Worm (Caenorhabditis elegans): ENCODE data around the gene mltn-12.
A peak's percentile ranks its signal among the peaks of the same experiment; 100 is the strongest.

mltn-12 gene

DNA sequence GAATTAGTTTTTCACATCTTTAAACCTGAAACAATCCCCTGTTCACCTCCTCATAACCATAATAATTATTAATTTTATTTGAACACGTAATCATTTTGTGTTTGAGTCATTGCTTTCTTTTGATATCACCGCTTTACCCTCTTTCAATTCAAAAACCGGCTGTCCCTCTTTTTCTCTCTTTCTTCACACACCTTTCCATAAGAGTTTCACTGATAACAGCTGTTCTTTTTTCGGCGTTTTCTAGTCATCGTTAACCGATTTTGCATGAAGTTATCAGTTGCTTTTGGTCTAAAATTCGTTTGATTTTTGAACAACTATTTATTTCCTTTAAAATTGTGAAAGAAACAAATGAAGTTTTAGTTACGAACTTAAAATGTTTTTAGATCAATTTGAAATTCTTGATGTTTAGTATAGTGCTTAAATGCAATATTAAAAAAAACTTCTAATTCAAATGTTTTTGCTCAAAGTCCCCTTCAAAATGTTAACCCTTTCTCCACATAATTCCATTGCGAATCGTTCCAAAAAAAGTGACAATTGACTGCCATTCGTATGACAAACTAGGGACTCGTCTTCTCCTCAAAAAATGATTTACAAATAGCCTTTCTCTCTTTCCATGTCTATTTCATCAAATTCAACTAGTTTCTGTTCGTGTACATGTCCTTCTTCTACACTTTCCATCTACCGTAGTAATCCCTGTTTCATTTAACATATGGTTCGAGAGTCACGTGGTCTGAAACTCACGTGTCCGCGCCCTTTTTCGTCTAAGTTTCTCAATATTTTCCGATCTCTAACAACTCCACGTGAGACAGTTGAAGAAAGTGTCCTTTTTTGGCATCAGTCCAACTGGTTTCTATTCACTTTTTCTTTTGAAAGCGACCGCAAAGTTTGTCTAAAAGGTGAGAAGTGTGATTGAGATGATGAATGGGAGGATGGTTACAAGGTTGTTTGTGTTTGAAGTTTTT is 43.5 kb upstream of the mltn-12 start (continued):
- no peak for TF ChIP-seq bed-2 (GFP tag; IDR thresholded peaks at IDR 0.05)
- TF ChIP-seq rec-8 (tag; optimal IDR thresholded peaks at IDR 0.05): no peak
- no peak; the same call in 1 of the 2 replicates for TF ChIP-seq lir-1 (GFP tag; conservative IDR thresholded peaks at IDR 0.05)
- peak; percentile 78 for TF ChIP-seq chd-7 (tag; optimal IDR thresholded peaks at IDR 0.05)
- TF ChIP-seq T07F8.4 (tag; optimal IDR thresholded peaks at IDR 0.05): no peak
- no peak for TF ChIP-seq ccch-3 (GFP tag; optimal IDR thresholded peaks at IDR 0.05)
- no peak for TF ChIP-seq D2030.7 (GFP tag; IDR thresholded peaks at IDR 0.05)
- peak; percentile 94 for TF ChIP-seq lin-40 (tag; optimal IDR thresholded peaks at IDR 0.05)
- TF ChIP-seq cebp-2 (GFP tag; IDR thresholded peaks at IDR 0.05): no peak
- TF ChIP-seq mxl-1 (tag; optimal IDR thresholded peaks at IDR 0.05): no peak
- peak; percentile 45 for TF ChIP-seq tbp1 (GFP tag; optimal IDR thresholded peaks at IDR 0.05)
- peak; percentile 32 for TF ChIP-seq tlf-1 (GFP tag; optimal IDR thresholded peaks at IDR 0.05)
- TF ChIP-seq attf-3 (GFP tag; conservative IDR thresholded peaks at IDR 0.05): no peak
- no peak for TF ChIP-seq fkh-3 (tag; optimal IDR thresholded peaks at IDR 0.05)
- TF ChIP-seq K11D2.4 (GFP tag; IDR thresholded peaks at IDR 0.05): peak; percentile 68
- no peak for TF ChIP-seq egrh-3 (GFP tag; IDR thresholded peaks at IDR 0.05)
- TF ChIP-seq mes-4 (tag; optimal IDR thresholded peaks at IDR 0.05): no peak
- TF ChIP-seq pbrm-1 (GFP tag; IDR thresholded peaks at IDR 0.05): no peak
- TF ChIP-seq hmg-1.2 (GFP tag; IDR thresholded peaks at IDR 0.05): peak; percentile 56
- TF ChIP-seq him-1 (tag; optimal IDR thresholded peaks at IDR 0.05): no peak
- peak; percentile 67 for TF ChIP-seq C06A6.2 (GFP tag; conservative IDR thresholded peaks at IDR 0.05)
- no peak for TF ChIP-seq ztf-6 (GFP tag; IDR thresholded peaks at IDR 0.05)
- no peak for TF ChIP-seq dpff-1 (tag; optimal IDR thresholded peaks at IDR 0.05)
- 0 out of 2 replicates have a peak, but pooled peaks have one; percentile 65 for TF ChIP-seq Y53G8AR.9 (GFP tag; conservative IDR thresholded peaks at IDR 0.05)
- no peak for TF ChIP-seq lsl-1 (GFP tag; optimal IDR thresholded peaks at IDR 0.05)
- TF ChIP-seq somi-1 (GFP tag; optimal IDR thresholded peaks at IDR 0.05): peak; percentile 95
- no peak for TF ChIP-seq Y56A3A.18 (GFP tag; IDR thresholded peaks at IDR 0.05)
- TF ChIP-seq C17E4.6 (GFP tag; IDR thresholded peaks at IDR 0.05): no peak
- no peak; the same call in 1 of the 2 replicates for TF ChIP-seq let-526 (GFP tag; IDR thresholded peaks at IDR 0.05)
- no peak for TF ChIP-seq bed-1 (GFP tag; IDR thresholded peaks at IDR 0.05)
- TF ChIP-seq rpc-1 (optimal IDR thresholded peaks at IDR 0.05): no peak
- TF ChIP-seq rpc-1 (tag; optimal IDR thresholded peaks at IDR 0.05): no peak
- no peak for TF ChIP-seq nfya-2 (GFP tag; IDR thresholded peaks at IDR 0.05)

- TF ChIP-seq T07F8.4 (tag; optimal IDR thresholded peaks at IDR 0.05) (no peak), mcd-1 (GFP tag; IDR thresholded peaks at IDR 0.05) (no peak), let-607 (tag; optimal IDR thresholded peaks at IDR 0.05) (peak; percentile 63 to 85), nhr-80 (tag; optimal IDR thresholded peaks at IDR 0.05) (peak; percentile 66), cebp-1 (GFP tag; IDR thresholded peaks at IDR 0.05) (no peak), cebp-1 (tag; optimal IDR thresholded peaks at IDR 0.05) (peak; percentile 8), Y79H2A.3 (GFP tag; conservative IDR thresholded peaks at IDR 0.05) (no peak)
These were observed 40.8 kb upstream of the mltn-12 start for ce11 chrIV:8951953-8952567.

Measured in whole organism, young adult.